Worm (Caenorhabditis elegans) whole organism, young adult: ENCODE results near the gene cyk-7.

ENCODE experiments used
- F23B12.7 ChIP-seq: sonication (generic microtip); optimal IDR thresholded peaks from 2 replicates; lab custom pipeline; 2017; ENCODE audit warnings: missing genetic modification characterization, mild to moderate bottlenecking, missing compliant biosample characterization, antibody characterized with exemption, moderate library complexity; ENCODE audit not compliant: insufficient read depth
- T07F8.4 ChIP-seq: sonication (generic microtip); optimal IDR thresholded peaks from 2 replicates; lab custom pipeline; 2016; ENCODE audit warnings: mild to moderate bottlenecking, missing genetic modification characterization, moderate library complexity, missing compliant biosample characterization
- T26A5.8 ChIP-seq: sonication (generic microtip); optimal IDR thresholded peaks from 2 replicates; lab custom pipeline; 2016; ENCODE audit warnings: missing genetic modification characterization, missing compliant biosample characterization
- akir-1 ChIP-seq: fragments of 200-800 bp; sonication (Bioruptor generic); optimal IDR thresholded peaks from 2 replicates; lab custom pipeline; 2018; ENCODE audit warnings: mild to moderate bottlenecking, missing genetic modification characterization, moderate library complexity, missing compliant biosample characterization
- ama-1 ChIP-seq, 3 experiments: fragments of 150-350 bp in 1 of 3; sonication (generic microtip) in 2 of 3; optimal IDR thresholded peaks; 2 replicates each; lab custom pipeline; 2014 to 2018; ENCODE audit warnings: missing biosample characterization in 2 of 3, missing genetic modification characterization in 2 of 3, missing genetic modification reagents in 2 of 3
- atf-7 ChIP-seq: sonication (generic microtip); optimal IDR thresholded peaks from 2 replicates; lab custom pipeline; 2017; ENCODE audit warnings: mild to moderate bottlenecking, missing genetic modification characterization, missing compliant biosample characterization
- athp-1 ChIP-seq: sonication (generic microtip); optimal IDR thresholded peaks from 2 replicates; lab custom pipeline; 2017; ENCODE audit warnings: mild to moderate bottlenecking, missing genetic modification characterization, missing compliant biosample characterization
- cebp-1 ChIP-seq, 2 experiments: fragments of 200-800 bp in 1 of 2; sonication (Bioruptor generic) in 1 of 2; sonication (generic microtip) in 1 of 2; IDR thresholded peaks in 1 of 2; optimal IDR thresholded peaks in 1 of 2; 2 replicates each; pipeline versions ENCODE4 v1.3.6 to Lab custom; 2017 to 2022; ENCODE audit warnings: missing compliant biosample characterization in 2 of 2, missing genetic modification characterization in 2 of 2, mild to moderate bottlenecking in 1 of 2, missing genetic modification reagents in 1 of 2, moderate library complexity in 1 of 2
- ceh-100 ChIP-seq: fragments of 200-800 bp; sonication (Bioruptor generic); IDR thresholded peaks from 2 replicates; pipeline ENCODE4 v1.3.6; 2022; ENCODE audit warnings: missing genetic modification reagents, missing genetic modification characterization, missing compliant biosample characterization
- ceh-27 ChIP-seq: fragments of 200-800 bp; sonication (Bioruptor generic); optimal IDR thresholded peaks from 2 replicates; lab custom pipeline; 2018; ENCODE audit warnings: mild to moderate bottlenecking, missing genetic modification characterization, moderate library complexity, missing compliant biosample characterization
- ceh-91 ChIP-seq: fragments of 200-800 bp; sonication (Bioruptor generic); IDR thresholded peaks from 2 replicates; pipeline ENCODE4 v1.3.6; 2022; ENCODE audit warnings: missing genetic modification reagents, missing genetic modification characterization, missing compliant biosample characterization
- egl-18 ChIP-seq: fragments of 200-800 bp; sonication (Bioruptor generic); IDR thresholded peaks from 2 replicates; pipeline ENCODE4 v1.3.6; 2022; ENCODE audit warnings: missing genetic modification reagents, missing genetic modification characterization, missing compliant biosample characterization
- egrh-3 ChIP-seq: fragments of 200-800 bp; sonication (Bioruptor generic); IDR thresholded peaks from 2 replicates; pipeline ENCODE4 v1.3.6; 2022; ENCODE audit warnings: missing genetic modification reagents, missing genetic modification characterization, missing compliant biosample characterization
- fkh-3 ChIP-seq: sonication (generic microtip); optimal IDR thresholded peaks from 2 replicates; lab custom pipeline; 2016; ENCODE audit warnings: mild to moderate bottlenecking, missing genetic modification characterization, missing compliant biosample characterization
- him-1 ChIP-seq: sonication (generic microtip); optimal IDR thresholded peaks from 2 replicates; lab custom pipeline; 2016; ENCODE audit warnings: missing genotype, missing genetic modification reagents, missing genetic modification characterization, missing compliant biosample characterization
- hmg-20 ChIP-seq: fragments of 200-800 bp; sonication (Bioruptor generic); IDR thresholded peaks from 2 replicates; pipeline ENCODE4 v1.3.6; 2022; ENCODE audit warnings: missing genetic modification reagents, missing genetic modification characterization, missing compliant biosample characterization
- lag-1 ChIP-seq: fragments of 200-800 bp; sonication (Bioruptor generic); IDR thresholded peaks from 2 replicates; pipeline ENCODE4 v1.3.6; 2022; ENCODE audit warnings: missing genetic modification reagents, missing genetic modification characterization, missing compliant biosample characterization
- mel-28 ChIP-seq: sonication (generic microtip); optimal IDR thresholded peaks from 2 replicates; lab custom pipeline; 2016; ENCODE audit warnings: borderline replicate concordance, mild to moderate bottlenecking, missing genetic modification characterization, missing compliant biosample characterization
- mxl-1 ChIP-seq: sonication (generic microtip); optimal IDR thresholded peaks from 2 replicates; lab custom pipeline; 2016; ENCODE audit warnings: missing genetic modification characterization, missing compliant biosample characterization
- nfya-2 ChIP-seq: fragments of 200-800 bp; sonication (Bioruptor generic); IDR thresholded peaks from 2 replicates; pipeline ENCODE4 v1.3.6; 2022; ENCODE audit warnings: missing genetic modification reagents, missing genetic modification characterization, missing compliant biosample characterization
- nhr-90 ChIP-seq: sonication (generic microtip); optimal IDR thresholded peaks from 2 replicates; lab custom pipeline; 2016; ENCODE audit warnings: missing genotype, mild to moderate bottlenecking, missing genetic modification characterization, missing compliant biosample characterization
- rpc-1 ChIP-seq, 2 experiments: fragments of 150-350 bp in 1 of 2; sonication (generic microtip) in 1 of 2; optimal IDR thresholded peaks; 2 replicates each; lab custom pipeline; 2014 to 2018; ENCODE audit warnings: missing biosample characterization in 1 of 2, missing genetic modification characterization in 1 of 2, missing genetic modification reagents in 1 of 2, missing genotype in 1 of 2
- sptf-2 ChIP-seq: fragments of 200-800 bp; sonication (Bioruptor generic); optimal IDR thresholded peaks from 2 replicates; lab custom pipeline; 2018; ENCODE audit warnings: mild to moderate bottlenecking, missing genetic modification characterization, missing compliant biosample characterization
- tbp1 ChIP-seq: fragments of 200-800 bp; sonication (Bioruptor generic); optimal IDR thresholded peaks from 2 replicates; lab custom pipeline; 2018; ENCODE audit warnings: mild to moderate bottlenecking, missing genetic modification characterization, missing compliant biosample characterization
- ztf-18 ChIP-seq: sonication (generic microtip); optimal IDR thresholded peaks from 2 replicates; lab custom pipeline; 2016; ENCODE audit warnings: missing genotype, mild to moderate bottlenecking, missing genetic modification characterization, missing compliant biosample characterization
- ztf-28 ChIP-seq: fragments of 200-800 bp; sonication (Bioruptor generic); IDR thresholded peaks from 2 replicates; pipeline ENCODE4 v1.3.6; 2022; ENCODE audit warnings: missing genetic modification reagents, missing genetic modification characterization, missing compliant biosample characterization
- ztf-6 ChIP-seq: fragments of 200-800 bp; sonication (Bioruptor generic); IDR thresholded peaks from 2 replicates; pipeline ENCODE4 v1.3.6; 2022; ENCODE audit warnings: missing genetic modification reagents, missing genetic modification characterization, missing compliant biosample characterization

cyk-7 gene

DNA sequence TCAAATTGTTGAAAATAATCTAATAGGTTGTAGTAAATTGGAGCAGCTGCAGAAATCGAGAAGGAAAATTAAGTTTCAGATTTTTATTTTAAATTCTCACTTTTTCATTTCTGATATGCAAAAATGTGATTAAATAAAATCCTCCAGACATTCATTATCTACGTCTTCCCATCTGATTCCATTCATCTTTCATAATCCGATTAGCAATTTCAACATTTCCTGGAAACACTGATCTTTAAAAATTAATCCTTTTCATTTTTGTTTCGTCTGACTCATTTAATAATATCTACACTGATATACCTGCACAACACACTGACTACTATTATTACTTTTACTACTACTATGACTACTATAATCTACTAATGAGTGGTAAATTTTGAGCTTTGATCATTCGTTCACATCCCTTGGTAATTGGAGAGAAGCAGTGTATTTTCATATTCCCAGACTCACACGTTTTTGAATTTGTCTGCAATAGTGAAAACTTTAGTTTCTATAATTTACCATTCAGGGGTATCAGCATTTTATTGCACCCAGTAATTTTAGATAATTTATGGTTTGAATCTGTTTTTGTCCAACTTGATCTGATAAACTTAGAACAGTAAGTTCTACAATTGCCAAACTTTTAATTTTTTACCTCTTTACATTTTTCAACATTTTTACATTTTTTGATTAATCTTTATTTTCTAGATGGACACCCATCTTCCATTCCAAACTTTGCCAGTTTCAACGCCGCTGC, 43.9 kb upstream of the cyk-7 start, which contains the start of gene ceh-23:
ceh-23 (plus strand) TSS at position 686 of the 736 bp plus-strand sequence.
- TF ChIP-seq hmg-20 (GFP tag; lab: Robert Waterston, UW) (no peak), egrh-3 (GFP tag; lab: Robert Waterston, UW) (no peak), akir-1 (GFP tag; lab: Kevin White, UChicago) (no peak), ceh-91 (GFP tag; lab: Robert Waterston, UW) (no peak), lag-1 (GFP tag; lab: Robert Waterston, UW) (no peak)

DNA sequence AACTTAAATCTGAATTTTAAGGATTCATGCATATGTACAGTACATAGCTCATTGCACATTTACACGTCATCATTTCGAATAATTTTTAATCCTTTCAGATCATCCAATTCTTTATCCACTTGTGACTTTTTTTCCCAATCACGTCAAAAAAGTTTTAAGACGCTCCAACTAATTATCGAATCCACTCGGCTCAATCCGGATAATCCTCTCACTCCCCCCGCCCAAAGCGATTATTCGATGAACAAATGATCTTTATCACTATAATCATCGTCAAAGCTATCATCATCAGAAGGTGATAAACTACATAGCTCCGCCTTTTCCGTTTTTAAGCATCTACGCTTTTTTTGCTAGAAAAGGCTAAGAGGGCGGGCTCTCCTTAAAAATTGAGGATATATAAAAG, 42.4 kb upstream of the cyk-7 start:
- TF ChIP-seq ama-1 (optimal IDR thresholded peaks at IDR 0.05; lab: Kevin White, UChicago) (no peak), ama-1 (GFP tag; optimal IDR thresholded peaks at IDR 0.05; lab: Kevin White, UChicago) (no peak), ceh-27 (GFP tag; lab: Kevin White, UChicago) (no peak), F23B12.7 (no peak), cebp-1 (GFP tag; IDR thresholded peaks at IDR 0.05; lab: Robert Waterston, UW) (no peak), cebp-1 (tag; optimal IDR thresholded peaks at IDR 0.05; lab: Kevin White, UChicago) (no peak), tbp1 (GFP tag; lab: Kevin White, UChicago) (no peak)

DNA sequence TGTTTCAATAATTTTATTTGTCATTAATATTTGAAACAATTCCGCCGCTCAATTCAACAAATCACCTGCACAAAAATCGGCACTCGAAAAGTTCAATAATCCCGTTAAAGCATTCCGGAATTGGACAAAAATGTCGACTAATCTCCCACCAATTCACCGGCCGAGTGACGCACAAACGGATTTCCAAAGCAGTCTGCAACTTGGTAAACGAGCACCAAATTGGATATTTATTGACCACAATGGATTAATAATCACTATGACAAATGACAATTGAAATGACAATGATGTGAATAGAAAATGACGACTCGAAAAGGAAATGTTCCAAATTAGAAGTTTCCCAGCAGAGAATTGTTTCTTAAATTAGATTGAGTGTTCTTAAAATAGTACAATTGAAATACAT, 40.5 kb upstream of the cyk-7 start:
- TF ChIP-seq ceh-100 = no peak

DNA sequence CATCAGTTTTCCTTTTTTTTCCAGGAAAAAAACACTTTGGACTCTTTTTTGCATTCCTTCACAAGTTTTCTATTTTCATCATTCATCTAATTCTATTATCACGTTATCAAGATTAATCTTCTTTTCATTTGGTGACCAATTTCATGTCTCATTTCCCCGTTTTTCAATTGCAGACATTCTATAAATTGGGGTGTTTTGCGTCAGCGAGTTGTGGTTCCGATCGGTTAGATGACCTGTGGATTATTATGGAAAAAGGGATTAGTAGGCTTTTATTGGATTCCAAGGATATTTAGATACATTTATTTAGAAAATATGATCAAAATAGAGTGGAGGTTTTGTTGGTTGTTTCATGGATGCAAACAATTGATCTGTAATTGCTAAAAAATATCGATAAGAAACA, 39.6 kb upstream of the cyk-7 start:
- no peak for TF ChIP-seq atf-7 (tag; lab: Kevin White, UChicago)
- no peak for TF ChIP-seq mxl-1 (tag; lab: Kevin White, UChicago)
- no peak for TF ChIP-seq nhr-90 (tag; lab: Kevin White, UChicago)
- no peak for TF ChIP-seq fkh-3 (tag; lab: Kevin White, UChicago)
- no peak for TF ChIP-seq sptf-2
- no peak for TF ChIP-seq ztf-28 (GFP tag; lab: Robert Waterston, UW)
- no peak for TF ChIP-seq cebp-1 (GFP tag; IDR thresholded peaks at IDR 0.05; lab: Robert Waterston, UW)
- no peak for TF ChIP-seq cebp-1 (tag; optimal IDR thresholded peaks at IDR 0.05; lab: Kevin White, UChicago)
- no peak for TF ChIP-seq ztf-6 (GFP tag; lab: Robert Waterston, UW)
- TF ChIP-seq athp-1 (tag; lab: Kevin White, UChicago) = no peak
- TF ChIP-seq T07F8.4 (tag; lab: Kevin White, UChicago) = no peak
- TF ChIP-seq nfya-2 (GFP tag; lab: Robert Waterston, UW) = no peak
- TF ChIP-seq mel-28 (tag; lab: Kevin White, UChicago) = no peak
- TF ChIP-seq T26A5.8 = no peak
- no peak for TF ChIP-seq rpc-1 (optimal IDR thresholded peaks at IDR 0.05; lab: Kevin White, UChicago)
- TF ChIP-seq rpc-1 (tag; optimal IDR thresholded peaks at IDR 0.05; lab: Kevin White, UChicago) = no peak
- TF ChIP-seq egl-18 (GFP tag; lab: Robert Waterston, UW) = no peak

DNA sequence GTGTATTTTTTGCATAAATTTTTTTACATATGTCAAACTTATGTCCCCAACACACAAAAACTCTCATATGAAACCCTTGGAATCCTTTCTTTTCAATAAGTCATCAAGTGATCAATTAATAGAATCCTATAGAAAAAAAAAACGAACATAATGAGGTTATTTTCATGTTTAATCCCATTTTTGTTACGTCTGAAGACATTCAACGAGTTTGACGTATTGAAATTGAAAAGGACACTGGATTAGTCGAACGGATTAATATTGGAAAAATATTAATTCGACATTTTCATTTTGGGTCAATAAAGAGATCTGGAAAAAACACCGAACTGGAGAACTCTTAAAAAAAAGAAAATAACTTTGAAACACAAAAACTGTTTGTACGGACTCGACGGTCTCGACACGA, 37.3 kb upstream of the cyk-7 start:
- TF ChIP-seq him-1 (tag; lab: Kevin White, UChicago) (peak; percentile 22), ztf-18 (tag; lab: Kevin White, UChicago) (no peak)
